Worm (Caenorhabditis elegans) whole organism, L3 larva: ENCODE measurements around the gene best-1.

ENCODE experiments used
- ama-1 ChIP-seq: fragments of 150-350 bp; optimal IDR thresholded peaks from 2 replicates; lab custom pipeline; 2018
- ceh-28 ChIP-seq: fragments of 150-350 bp; optimal IDR thresholded peaks from 2 replicates; lab custom pipeline; 2014; ENCODE audit warnings: missing biosample characterization, missing genetic modification reagents, missing genetic modification characterization
- ceh-82 ChIP-seq: fragments of 150-350 bp; optimal IDR thresholded peaks from 2 replicates; lab custom pipeline; 2014; ENCODE audit warnings: missing biosample characterization, missing genetic modification characterization
- egl-27 ChIP-seq: sonication (generic microtip); optimal IDR thresholded peaks from 4 replicates; lab custom pipeline; 2017; ENCODE audit warnings: missing biosample characterization, missing genetic modification reagents, missing genetic modification characterization
- elt-1 ChIP-seq: fragments of 150-350 bp; optimal IDR thresholded peaks from 2 replicates; lab custom pipeline; 2014; ENCODE audit warnings: missing biosample characterization, missing genetic modification characterization
- elt-3 ChIP-seq, 3 experiments: fragments of 150-350 bp in 1 of 3; sonication (generic microtip) in 2 of 3; optimal IDR thresholded peaks; 2 replicates in 2 of 3; 4 replicates in 1 of 3; lab custom pipeline; 2014 to 2017; ENCODE audit warnings: missing biosample characterization in 3 of 3, missing genetic modification characterization in 3 of 3
- fkh-2 ChIP-seq: fragments of 150-350 bp; optimal IDR thresholded peaks from 2 replicates; lab custom pipeline; 2014; ENCODE audit warnings: missing biosample characterization, missing genetic modification reagents, missing genetic modification characterization
- fos-1 ChIP-seq: fragments of 150-350 bp; optimal IDR thresholded peaks from 2 replicates; lab custom pipeline; 2014; ENCODE audit warnings: missing biosample characterization, missing genetic modification characterization
- hmg-11 ChIP-seq: sonication (generic microtip); optimal IDR thresholded peaks from 2 replicates; lab custom pipeline; 2016; ENCODE audit warnings: missing genetic modification characterization, missing compliant biosample characterization
- jun-1 ChIP-seq: fragments of 150-350 bp; optimal IDR thresholded peaks from 2 replicates; lab custom pipeline; 2014; ENCODE audit warnings: missing biosample characterization, missing genetic modification reagents, missing genetic modification characterization
- lin-39 ChIP-seq: fragments of 150-350 bp; optimal IDR thresholded peaks from 2 replicates; lab custom pipeline; 2018; ENCODE audit warnings: missing biosample characterization, missing genetic modification reagents, missing genetic modification characterization
- mdl-1 ChIP-seq: fragments of 150-350 bp; optimal IDR thresholded peaks from 2 replicates; lab custom pipeline; 2014; ENCODE audit warnings: missing biosample characterization, missing genetic modification characterization
- nhr-11 ChIP-seq: fragments of 150-350 bp; optimal IDR thresholded peaks from 2 replicates; lab custom pipeline; 2014; ENCODE audit warnings: missing biosample characterization, missing genetic modification characterization
- nhr-43 ChIP-seq: sonication (generic microtip); optimal IDR thresholded peaks from 2 replicates; lab custom pipeline; 2016; ENCODE audit warnings: mild to moderate bottlenecking, missing genetic modification characterization, missing compliant biosample characterization; ENCODE audit not compliant: poor library complexity, severe bottlenecking
- unc-39 ChIP-seq: sonication (generic microtip); optimal IDR thresholded peaks from 4 replicates; lab custom pipeline; 2017; ENCODE audit warnings: missing biosample characterization, missing genetic modification characterization
- unc-62 ChIP-seq: fragments of 150-350 bp; sonication (generic microtip); optimal IDR thresholded peaks from 4 replicates; lab custom pipeline; 2014; ENCODE audit warnings: missing biosample characterization, missing genetic modification reagents, missing genetic modification characterization
- zag-1 ChIP-seq: fragments of 150-350 bp; optimal IDR thresholded peaks from 2 replicates; lab custom pipeline; 2014; ENCODE audit warnings: missing biosample characterization, missing genetic modification characterization

The best-1 gene

ce11 chrIV:13059284-13059683 lies 50.3 kb downstream of the best-1 start, which contains the start of gene scl-3:
TSS of gene scl-3 (plus strand) at chrIV:13059584.
- TF ChIP-seq elt-1 (tag; lab: Kevin White, UChicago) = no peak
- no peak for TF ChIP-seq ceh-82
- TF ChIP-seq mdl-1 = no peak
- no peak for TF ChIP-seq zag-1 (tag; lab: Kevin White, UChicago)
- no peak for TF ChIP-seq ceh-28 (tag; lab: Kevin White, UChicago)
- TF ChIP-seq egl-27 = no peak
- no peak for TF ChIP-seq fkh-2 (tag; lab: Kevin White, UChicago)
- no peak for TF ChIP-seq unc-62
- TF ChIP-seq nhr-11 = no peak
- TF ChIP-seq jun-1 (tag; lab: Kevin White, UChicago) = no peak
- no peak for TF ChIP-seq unc-39 (tag; lab: Kevin White, UChicago)
- no peak for TF ChIP-seq hmg-11 (tag; lab: Kevin White, UChicago)
- no peak for TF ChIP-seq nhr-43 (tag; lab: Kevin White, UChicago)
- TF ChIP-seq elt-3 (tag; optimal IDR thresholded peaks at IDR 0.05; lab: Kevin White, UChicago) = no peak
- no peak for TF ChIP-seq fos-1
- TF ChIP-seq lin-39 (tag; lab: Kevin White, UChicago) = no peak
- no peak for TF ChIP-seq ama-1 (lab: Kevin White, UChicago)
- TF ChIP-seq, all 47 proteins: peak for 0
